Worm (Caenorhabditis elegans) whole organism, L1 larva: ENCODE data around the gene mdt-11.

Experiments
- C04F5.9 ChIP-seq: sonication (generic microtip); optimal IDR thresholded peaks from 2 replicates; lab custom pipeline; 2016; ENCODE audit warnings: missing genetic modification characterization, missing compliant biosample characterization
- C16A3.4 ChIP-seq: fragments of 150-350 bp; optimal IDR thresholded peaks from 2 replicates; lab custom pipeline; 2014; ENCODE audit warnings: missing biosample characterization, missing genetic modification characterization
- alr-1 ChIP-seq: fragments of 200-800 bp; sonication (Bioruptor generic); optimal IDR thresholded peaks from 2 replicates; lab custom pipeline; 2018; ENCODE audit warnings: borderline replicate concordance, mild to moderate bottlenecking, missing genetic modification characterization, missing compliant biosample characterization
- aly-2 ChIP-seq: fragments of 150-350 bp; optimal IDR thresholded peaks from 2 replicates; lab custom pipeline; 2014; ENCODE audit warnings: missing biosample characterization, missing genetic modification characterization
- ama-1 ChIP-seq: fragments of 150-350 bp; optimal IDR thresholded peaks from 2 replicates; lab custom pipeline; 2014
- ceh-63 ChIP-seq: fragments of 200-800 bp; sonication (Bioruptor generic); optimal IDR thresholded peaks from 2 replicates; lab custom pipeline; 2018; ENCODE audit warnings: mild to moderate bottlenecking, missing genetic modification characterization, missing compliant biosample characterization
- ceh-8 ChIP-seq: fragments of 200-800 bp; sonication (Bioruptor generic); optimal IDR thresholded peaks from 2 replicates; lab custom pipeline; 2018; ENCODE audit warnings: mild to moderate bottlenecking, missing genetic modification characterization, moderate library complexity, missing compliant biosample characterization
- ceh-88 ChIP-seq: fragments of 200-800 bp; sonication (Bioruptor generic); IDR thresholded peaks from 2 replicates; pipeline ENCODE4 v1.3.6; 2022; ENCODE audit warnings: missing genetic modification characterization, missing compliant biosample characterization
- ces-1 ChIP-seq: fragments of 150-350 bp; optimal IDR thresholded peaks from 2 replicates; lab custom pipeline; 2014; ENCODE audit warnings: missing biosample characterization, missing genetic modification reagents, missing genetic modification characterization
- dpl-1 ChIP-seq, 3 experiments: fragments of 150-350 bp in 2 of 3; sonication (generic microtip) in 1 of 3; optimal IDR thresholded peaks; 2 replicates each; lab custom pipeline; 2014 to 2017; ENCODE audit warnings: missing biosample characterization in 3 of 3, missing genetic modification characterization in 3 of 3, missing genetic modification reagents in 3 of 3
- efl-1 ChIP-seq, 4 experiments: fragments of 150-350 bp; optimal IDR thresholded peaks in 3 of 4; peaks in 1 of 4; 1 replicate in 1 of 4; 2 replicates in 3 of 4; lab custom pipeline; 2014; ENCODE audit warnings: missing biosample characterization in 2 of 4, missing genetic modification characterization in 2 of 4, missing genetic modification reagents in 2 of 4
- efl-3 ChIP-seq: fragments of 200-800 bp; sonication (Bioruptor generic); optimal IDR thresholded peaks from 2 replicates; lab custom pipeline; 2018; ENCODE audit warnings: mild to moderate bottlenecking, missing genetic modification characterization, missing compliant biosample characterization
- elt-2 ChIP-seq: sonication (generic microtip); optimal IDR thresholded peaks from 2 replicates; lab custom pipeline; 2016; ENCODE audit warnings: missing genetic modification characterization, mild to moderate bottlenecking, inconsistent platforms, missing compliant biosample characterization, missing genetic modification reagents
- fkh-8 ChIP-seq: sonication (generic microtip); optimal IDR thresholded peaks from 2 replicates; lab custom pipeline; 2016; ENCODE audit warnings: mild to moderate bottlenecking, missing genetic modification characterization, missing compliant biosample characterization
- grh-1 ChIP-seq: fragments of 200-800 bp; sonication (Bioruptor generic); IDR thresholded peaks from 2 replicates; pipeline ENCODE4 v1.3.6; 2022; ENCODE audit warnings: missing genetic modification reagents, missing genetic modification characterization, missing compliant biosample characterization
- hlh-17 ChIP-seq: fragments of 200-800 bp; sonication (Bioruptor generic); optimal IDR thresholded peaks from 2 replicates; lab custom pipeline; 2018; ENCODE audit warnings: missing genetic modification characterization, mild to moderate bottlenecking, missing compliant biosample characterization, moderate library complexity, borderline replicate concordance
- hlh-4 ChIP-seq: sonication (generic microtip); optimal IDR thresholded peaks from 2 replicates; lab custom pipeline; 2016; ENCODE audit warnings: mild to moderate bottlenecking, missing genetic modification characterization, missing compliant biosample characterization
- isw-1 ChIP-seq: fragments of 200-800 bp; sonication (Bioruptor generic); IDR thresholded peaks from 2 replicates; pipeline ENCODE4 v1.3.6; 2022; ENCODE audit warnings: missing genetic modification characterization, missing compliant biosample characterization
- lin-35 ChIP-seq, 2 experiments: fragments of 150-350 bp; optimal IDR thresholded peaks; 2 replicates each; lab custom pipeline; 2014; ENCODE audit warnings: missing biosample characterization in 2 of 2, missing genetic modification characterization in 2 of 2, missing genetic modification reagents in 2 of 2
- mab-9 ChIP-seq: fragments of 200-800 bp; sonication (Bioruptor generic); IDR thresholded peaks from 2 replicates; pipeline ENCODE4 v1.3.6; 2022; ENCODE audit warnings: missing genetic modification reagents, missing genetic modification characterization, missing compliant biosample characterization
- mdl-1 ChIP-seq, 2 experiments: fragments of 150-350 bp; optimal IDR thresholded peaks; 2 replicates each; lab custom pipeline; 2014 to 2017; ENCODE audit warnings: missing biosample characterization in 2 of 2, missing genetic modification characterization in 2 of 2, inconsistent platforms in 1 of 2
- mef-2 ChIP-seq: fragments of 150-350 bp; optimal IDR thresholded peaks from 2 replicates; lab custom pipeline; 2014; ENCODE audit warnings: missing biosample characterization, missing genetic modification characterization
- mep-1 ChIP-seq: fragments of 150-350 bp; optimal IDR thresholded peaks from 2 replicates; lab custom pipeline; 2014; ENCODE audit warnings: missing biosample characterization, missing genetic modification characterization
- nhr-11 ChIP-seq: fragments of 150-350 bp; optimal IDR thresholded peaks from 2 replicates; lab custom pipeline; 2014; ENCODE audit warnings: missing biosample characterization, missing genetic modification characterization
- nhr-47 ChIP-seq: sonication (generic microtip); optimal IDR thresholded peaks from 2 replicates; lab custom pipeline; 2016; ENCODE audit warnings: mild to moderate bottlenecking, missing genetic modification characterization, moderate library complexity, missing compliant biosample characterization
- nhr-71 ChIP-seq: sonication (generic microtip); optimal IDR thresholded peaks from 2 replicates; lab custom pipeline; 2016; ENCODE audit warnings: mild to moderate bottlenecking, missing genetic modification characterization, moderate library complexity, missing compliant biosample characterization
- nhr-77 ChIP-seq: fragments of 150-350 bp; optimal IDR thresholded peaks from 2 replicates; lab custom pipeline; 2014; ENCODE audit warnings: missing biosample characterization, missing genetic modification characterization
- nhr-84 ChIP-seq: sonication (generic microtip); optimal IDR thresholded peaks from 2 replicates; lab custom pipeline; 2017; ENCODE audit warnings: missing biosample characterization, missing genetic modification characterization
- pag-3 ChIP-seq: sonication (generic microtip); optimal IDR thresholded peaks from 2 replicates; lab custom pipeline; 2017; ENCODE audit warnings: missing genetic modification characterization, mild to moderate bottlenecking, missing compliant biosample characterization, antibody characterized with exemption, borderline replicate concordance; ENCODE audit not compliant: insufficient read depth
- pax-3 ChIP-seq: fragments of 200-800 bp; sonication (Bioruptor generic); optimal IDR thresholded peaks from 2 replicates; lab custom pipeline; 2018; ENCODE audit warnings: mild to moderate bottlenecking, missing genetic modification characterization, moderate library complexity, missing compliant biosample characterization
- pqm-1 ChIP-seq: sonication (generic microtip); optimal IDR thresholded peaks from 3 replicates; lab custom pipeline; 2017; ENCODE audit warnings: missing biosample characterization, missing genetic modification characterization
- rnt-1 ChIP-seq: sonication (generic microtip); optimal IDR thresholded peaks from 2 replicates; lab custom pipeline; 2016; ENCODE audit warnings: mild to moderate bottlenecking, missing genetic modification characterization, moderate library complexity, missing compliant biosample characterization
- snu-23 ChIP-seq: sonication (generic microtip); optimal IDR thresholded peaks from 2 replicates; lab custom pipeline; 2016; ENCODE audit warnings: missing genetic modification characterization, missing compliant biosample characterization
- sox-4 ChIP-seq: sonication (generic microtip); optimal IDR thresholded peaks from 2 replicates; lab custom pipeline; 2016; ENCODE audit warnings: missing genetic modification characterization, missing compliant biosample characterization
- sptf-1 ChIP-seq: fragments of 150-350 bp; optimal IDR thresholded peaks from 2 replicates; lab custom pipeline; 2014; ENCODE audit warnings: missing biosample characterization, missing genetic modification characterization
- sup-37 ChIP-seq: fragments of 200-800 bp; sonication (Bioruptor generic); optimal IDR thresholded peaks from 2 replicates; lab custom pipeline; 2018; ENCODE audit warnings: mild to moderate bottlenecking, missing genetic modification characterization, missing compliant biosample characterization
- swsn-7 ChIP-seq: sonication (generic microtip); optimal IDR thresholded peaks from 2 replicates; lab custom pipeline; 2016; ENCODE audit warnings: missing genetic modification characterization, missing compliant biosample characterization
- tbx-2 ChIP-seq: sonication (generic microtip); optimal IDR thresholded peaks from 2 replicates; lab custom pipeline; 2016; ENCODE audit warnings: missing genetic modification characterization, missing compliant biosample characterization
- unc-130 ChIP-seq: fragments of 150-350 bp; optimal IDR thresholded peaks from 2 replicates; lab custom pipeline; 2017; ENCODE audit warnings: missing biosample characterization, missing genetic modification characterization, inconsistent platforms
- unc-62 ChIP-seq: fragments of 150-350 bp; optimal IDR thresholded peaks from 2 replicates; lab custom pipeline; 2014; ENCODE audit warnings: missing biosample characterization, missing genetic modification reagents, missing genetic modification characterization
- unc-98 ChIP-seq: fragments of 200-800 bp; sonication (Bioruptor generic); IDR thresholded peaks from 2 replicates; pipeline ENCODE4 v1.3.6; 2022; ENCODE audit warnings: missing genetic modification characterization, missing compliant biosample characterization
- xbp-1 ChIP-seq: sonication (generic microtip); optimal IDR thresholded peaks from 2 replicates; lab custom pipeline; 2016; ENCODE audit warnings: missing genetic modification characterization, missing compliant biosample characterization
- zag-1 ChIP-seq: fragments of 150-350 bp; optimal IDR thresholded peaks from 2 replicates; lab custom pipeline; 2014; ENCODE audit warnings: missing biosample characterization, missing genetic modification characterization
- ztf-11 ChIP-seq, 2 experiments: sonication (generic microtip); optimal IDR thresholded peaks; 2 replicates each; lab custom pipeline; 2016 to 2017; ENCODE audit warnings: missing genetic modification characterization in 2 of 2, missing biosample characterization in 1 of 2, missing compliant biosample characterization in 1 of 2
- ztf-4 ChIP-seq: fragments of 150-350 bp; optimal IDR thresholded peaks from 2 replicates; lab custom pipeline; 2014; ENCODE audit warnings: missing biosample characterization, missing genetic modification characterization

The mdt-11 gene

DNA sequence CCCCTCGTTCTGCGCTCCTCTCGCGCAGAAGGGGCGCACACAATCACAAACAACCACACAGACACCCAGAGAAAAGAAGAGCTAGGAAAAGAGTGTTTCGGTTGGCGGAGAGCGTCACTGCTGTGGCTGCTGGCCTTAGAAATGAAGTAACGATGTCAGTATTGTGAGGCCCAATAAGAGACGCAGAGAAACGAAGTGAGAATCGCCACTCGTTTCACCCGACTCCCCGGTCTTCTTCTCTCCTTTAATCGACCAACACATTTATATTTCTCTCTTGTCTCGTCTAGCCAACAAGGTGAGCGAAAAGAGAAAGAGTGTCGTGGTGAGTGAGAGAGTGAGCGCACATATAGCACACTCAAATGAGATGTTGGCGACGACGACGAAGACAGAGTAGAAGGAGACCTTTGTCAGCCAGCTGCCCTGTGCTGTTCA lies 7.1 kb upstream of the mdt-11 start (continued):
- TF ChIP-seq ama-1 (lab: Kevin White, UChicago), result peak; percentile 15
- no peak for TF ChIP-seq sptf-1 (tag; lab: Kevin White, UChicago)
- TF ChIP-seq, all 84 proteins: peak for 57

DNA sequence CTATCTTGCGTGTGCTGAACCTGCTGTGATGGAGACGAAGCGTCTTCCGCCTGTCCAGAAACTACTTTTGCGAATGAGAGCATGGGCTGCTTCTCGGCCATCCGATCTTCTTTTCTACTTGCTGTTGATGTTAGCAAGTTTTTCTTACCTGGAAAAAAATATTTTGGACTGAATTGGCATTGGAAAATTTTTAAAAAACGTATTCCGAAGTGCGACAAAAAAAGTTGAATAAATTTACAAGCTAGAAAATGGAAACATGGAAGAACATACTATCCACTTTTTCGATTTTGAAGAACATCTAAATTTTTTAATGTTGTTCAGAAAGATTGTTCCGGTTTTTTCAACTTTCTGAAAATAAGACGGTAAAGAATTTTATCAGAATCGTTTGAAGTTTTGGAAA lies 3.5 kb upstream of the mdt-11 start, which contains the start of gene larp-1:
Gene larp-1, minus strand, starts transcription at position 101 of the 400 bp plus-strand sequence.
- TF ChIP-seq lin-35 (GFP tag; optimal IDR thresholded peaks at IDR 0.05; lab: Kevin White, UChicago) (no peak), C04F5.9 (tag; lab: Kevin White, UChicago) (no peak), ceh-63 (no peak), nhr-71 (tag; lab: Kevin White, UChicago) (no peak), fkh-8 (tag; lab: Kevin White, UChicago) (no peak), ceh-88 (GFP tag; lab: Robert Waterston, UW) (no peak), sup-37 (GFP tag; lab: Kevin White, UChicago) (no peak), snu-23 (GFP tag; lab: Kevin White, UChicago) (no peak), pqm-1 (tag; lab: Kevin White, UChicago) (no peak), unc-98 (GFP tag; lab: Robert Waterston, UW) (no peak)

DNA sequence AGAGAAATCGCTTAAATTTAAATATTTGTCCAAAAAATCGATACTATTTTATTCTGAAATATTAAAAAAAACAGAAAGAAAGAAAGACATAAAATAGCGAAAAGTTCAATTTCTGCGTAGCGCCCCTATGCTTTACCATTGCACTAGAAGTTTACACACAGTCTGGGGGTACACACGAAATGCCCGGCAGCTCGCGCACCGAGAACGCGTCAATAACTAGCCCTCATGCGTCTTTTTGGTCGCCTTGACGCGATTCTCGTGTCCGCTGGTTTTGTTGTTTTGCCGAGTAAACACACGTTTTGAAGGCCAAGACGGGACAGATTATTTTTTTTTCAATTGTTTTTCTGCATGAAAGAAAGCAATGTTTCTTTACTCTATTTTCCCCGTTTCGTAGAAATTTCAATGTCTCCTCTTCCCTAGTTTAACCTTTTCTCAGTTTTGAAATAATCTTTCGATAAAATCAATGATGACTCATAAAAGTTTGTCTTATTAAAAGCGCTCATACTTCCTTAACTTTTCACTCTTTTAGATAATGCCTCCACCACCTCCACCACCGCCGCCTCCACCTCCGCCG lies 2.8 kb upstream of the mdt-11 start, which contains the start of gene wip-1:
Gene wip-1, plus strand, starts transcription at position 524 of the 574 bp plus-strand sequence.
- TF ChIP-seq snu-23 (GFP tag; lab: Kevin White, UChicago) (peak; percentile 99), unc-62 (GFP tag; lab: Kevin White, UChicago) (peak; percentile 23), xbp-1 (peak; percentile 98), C04F5.9 (tag; lab: Kevin White, UChicago) (peak; percentile 95), efl-3 (GFP tag; lab: Kevin White, UChicago) (peak; percentile 84), ama-1 (lab: Kevin White, UChicago) (peak; percentile 73), sup-37 (GFP tag; lab: Kevin White, UChicago) (peak; percentile 93), nhr-47 (tag; lab: Kevin White, UChicago) (peak; percentile 99), aly-2 (tag; lab: Kevin White, UChicago) (peak; percentile 88), swsn-7 (tag; lab: Kevin White, UChicago) (peak; percentile 99), mep-1 (peak; percentile 99), dpl-1 (GFP tag; optimal IDR thresholded peaks at IDR 0.05; lab: Kevin White, UChicago) (peak; percentile 91 to 94 (median 92)), ztf-4 (tag; lab: Kevin White, UChicago) (peak; percentile 98), zag-1 (tag; lab: Kevin White, UChicago) (peak; percentile 57), unc-98 (GFP tag; lab: Robert Waterston, UW) (peak; percentile 19; the same call in 1 of the 2 replicates), hlh-17 (no peak), nhr-77 (tag; lab: Kevin White, UChicago) (peak; percentile 97), pax-3 (tag; lab: Kevin White, UChicago) (peak; percentile 94), ceh-8 (GFP tag; lab: Kevin White, UChicago) (peak; percentile 95), tbx-2 (tag; lab: Kevin White, UChicago) (peak; percentile 99), ztf-11 (tag; optimal IDR thresholded peaks at IDR 0.05; lab: Kevin White, UChicago) (peak in 1 of 2 experiments; percentile 95), ces-1 (GFP tag; lab: Kevin White, UChicago) (no peak), ceh-63 (no peak), nhr-84 (tag; lab: Kevin White, UChicago) (no peak), mef-2 (tag; lab: Kevin White, UChicago) (peak; percentile 92), rnt-1 (tag; lab: Kevin White, UChicago) (peak; percentile 98), efl-1 (optimal IDR thresholded peaks at IDR 0.05; lab: Kevin White, UChicago) (peak; percentile 94 to 95), efl-1 (GFP tag; optimal IDR thresholded peaks at IDR 0.05 in 1 of 2; lab: Kevin White, UChicago) (peak; percentile 86 to 99), alr-1 (tag; lab: Kevin White, UChicago) (no peak), ceh-88 (GFP tag; lab: Robert Waterston, UW) (peak; percentile 95), sox-4 (tag; lab: Kevin White, UChicago) (peak; percentile 93), hlh-4 (tag; lab: Kevin White, UChicago) (no peak), mab-9 (GFP tag; lab: Robert Waterston, UW) (peak; percentile 89), grh-1 (GFP tag; lab: Robert Waterston, UW) (peak; percentile 97), elt-2 (tag; lab: Kevin White, UChicago) (peak; percentile 91), mdl-1 (tag; optimal IDR thresholded peaks at IDR 0.05; lab: Kevin White, UChicago) (peak in 1 of 2 experiments; percentile 98), nhr-11 (tag; lab: Kevin White, UChicago) (peak; percentile 83), unc-130 (tag; lab: Kevin White, UChicago) (peak; percentile 100), sptf-1 (tag; lab: Kevin White, UChicago) (no peak), C16A3.4 (tag; lab: Kevin White, UChicago) (peak; percentile 99), isw-1 (peak; percentile 97), pag-3 (tag; lab: Kevin White, UChicago) (peak; percentile 44)
